Worm (Caenorhabditis elegans): ENCODE results near the gene nas-19.

ce11 chrV:11352893-11353292 lies 49.6 kb downstream of the nas-19 start, which contains the start of gene npr-25:
- TF ChIP-seq zim-3 (tag; optimal IDR thresholded peaks at IDR 0.05) (no peak), lir-1 (GFP tag; conservative IDR thresholded peaks at IDR 0.05) (no peak), ets-4 (GFP tag; optimal IDR thresholded peaks at IDR 0.05) (no peak), zfh-2 (GFP tag; conservative IDR thresholded peaks at IDR 0.05) (no peak), ceh-58 (GFP tag; IDR thresholded peaks at IDR 0.05) (no peak), sptf-2 (GFP tag; optimal IDR thresholded peaks at IDR 0.05) (no peak)
